Fruit fly (Drosophila melanogaster) whole organism, embryonic: ENCODE measurements around the gene CG34134.
A peak's percentile ranks its signal among the peaks of the same experiment; 100 is the strongest.

Experiments
- Bgb ChIP-seq: fragments of 200-800 bp; sonication (Bioruptor generic); IDR thresholded peaks from 2 replicates; pipeline ENCODE4 v1.3.6; 2022; ENCODE audit warnings: missing biosample characterization, missing genetic modification characterization; ENCODE audit not compliant: partially characterized antibody
- CG11093 ChIP-seq: fragments of 200-800 bp; sonication (Bioruptor generic); IDR thresholded peaks from 3 replicates; pipeline ENCODE4 v1.3.6; 2022; ENCODE audit warnings: missing biosample characterization, missing genetic modification characterization
- CG12071 ChIP-seq: fragments of 200-800 bp; sonication (Bioruptor generic); optimal IDR thresholded peaks from 3 replicates; lab custom pipeline; 2018; ENCODE audit warnings: missing biosample characterization, mild to moderate bottlenecking, missing genetic modification characterization
- CG13123 ChIP-seq: fragments of 200-800 bp; sonication (Bioruptor generic); optimal IDR thresholded peaks from 2 replicates; lab custom pipeline; 2016; ENCODE audit warnings: missing biosample characterization, missing genetic modification characterization
- CG13424 ChIP-seq: fragments of 200-800 bp; sonication (Bioruptor generic); optimal IDR thresholded peaks from 2 replicates; lab custom pipeline; 2019; ENCODE audit warnings: missing biosample characterization, mild to moderate bottlenecking, missing genetic modification characterization, moderate library complexity
- CG14710 ChIP-seq: fragments of 200-800 bp; sonication (Bioruptor generic); optimal IDR thresholded peaks from 3 replicates; lab custom pipeline; 2019; ENCODE audit warnings: missing biosample characterization, mild to moderate bottlenecking, missing genetic modification characterization, moderate library complexity
- CG17568 ChIP-seq: fragments of 200-800 bp; sonication (Bioruptor generic); optimal IDR thresholded peaks from 2 replicates; lab custom pipeline; 2018; ENCODE audit warnings: missing biosample characterization, mild to moderate bottlenecking, missing genetic modification characterization, moderate library complexity
- CG32767 ChIP-seq: fragments of 200-800 bp; sonication (Bioruptor generic); IDR thresholded peaks from 2 replicates; pipeline ENCODE4 v1.3.6; 2022; ENCODE audit warnings: missing biosample characterization, missing genetic modification characterization
- CG5245 ChIP-seq: fragments of 200-800 bp; sonication (Bioruptor generic); optimal IDR thresholded peaks from 3 replicates; lab custom pipeline; 2016; ENCODE audit warnings: missing biosample characterization, missing genetic modification characterization
- CG7745 ChIP-seq: fragments of 200-800 bp; sonication (Bioruptor generic); optimal IDR thresholded peaks from 2 replicates; lab custom pipeline; 2018; ENCODE audit warnings: missing biosample characterization, mild to moderate bottlenecking, missing genetic modification characterization, moderate library complexity
- CG8388 ChIP-seq: fragments of 200-800 bp; sonication (Bioruptor generic); optimal IDR thresholded peaks from 2 replicates; lab custom pipeline; 2019; ENCODE audit warnings: missing biosample characterization, mild to moderate bottlenecking, missing genetic modification characterization, moderate library complexity
- CG9727 ChIP-seq: fragments of 200-800 bp; sonication (Bioruptor generic); optimal IDR thresholded peaks from 3 replicates; lab custom pipeline; 2017; ENCODE audit warnings: missing biosample characterization, mild to moderate bottlenecking, missing genetic modification characterization
- Dfd ChIP-seq, 2 experiments: fragments of >200 bp; optimal IDR thresholded peaks; 2 replicates each; lab custom pipeline; 2017; ENCODE audit warnings: missing biosample characterization in 2 of 2, missing genetic modification characterization in 2 of 2
- Dll ChIP-seq: fragments of 200-800 bp; sonication (Bioruptor generic); IDR thresholded peaks from 4 replicates; pipeline ENCODE4 v1.3.6; 2022; ENCODE audit warnings: missing biosample characterization, missing genetic modification characterization; ENCODE audit not compliant: partially characterized antibody
- Dp ChIP-seq: fragments of 200-800 bp; sonication (Bioruptor generic); optimal IDR thresholded peaks from 2 replicates; lab custom pipeline; 2018; ENCODE audit warnings: missing biosample characterization, mild to moderate bottlenecking, missing genetic modification characterization, moderate library complexity
- GATAe ChIP-seq: fragments of 200-800 bp; sonication (Bioruptor generic); conservative IDR thresholded peaks from 2 replicates; pipeline ENCODE4 v1.3.6; 2022; ENCODE audit warnings: missing biosample characterization, missing genetic modification characterization
- Gsc ChIP-seq: fragments of 200-800 bp; sonication (Bioruptor generic); IDR thresholded peaks from 2 replicates; pipeline ENCODE4 v1.3.6; 2022; ENCODE audit warnings: missing biosample characterization, missing genetic modification characterization
- HHEX ChIP-seq: fragments of 200-800 bp; sonication (Bioruptor generic); optimal IDR thresholded peaks from 3 replicates; lab custom pipeline; 2017; ENCODE audit warnings: missing biosample characterization, mild to moderate bottlenecking, missing genetic modification characterization, missing genetic modification reagents
- Jarid2 ChIP-seq: fragments of 200-800 bp; sonication (Bioruptor generic); optimal IDR thresholded peaks from 3 replicates; lab custom pipeline; 2017; ENCODE audit warnings: mild to moderate bottlenecking, missing biosample characterization, missing genetic modification reagents, missing genetic modification characterization
- Mad ChIP-seq: fragments of 200-800 bp; sonication (Bioruptor generic); optimal IDR thresholded peaks from 2 replicates; lab custom pipeline; 2016; ENCODE audit warnings: missing biosample characterization, missing genetic modification characterization
- Meics ChIP-seq: fragments of 200-800 bp; sonication (Bioruptor generic); optimal IDR thresholded peaks from 2 replicates; lab custom pipeline; 2017; ENCODE audit warnings: missing biosample characterization, mild to moderate bottlenecking, missing genetic modification characterization
- Myb ChIP-seq: fragments of 200-800 bp; sonication (Bioruptor generic); optimal IDR thresholded peaks from 2 replicates; lab custom pipeline; 2016; ENCODE audit warnings: missing biosample characterization, missing genetic modification characterization
- NFAT ChIP-seq: fragments of 200-800 bp; sonication (Bioruptor generic); IDR thresholded peaks from 2 replicates; pipeline ENCODE4 v1.3.6; 2022; ENCODE audit warnings: missing biosample characterization, missing genetic modification characterization
- Vsx1 ChIP-seq: fragments of 200-800 bp; sonication (Bioruptor generic); optimal IDR thresholded peaks from 2 replicates; lab custom pipeline; 2017; ENCODE audit warnings: missing biosample characterization, mild to moderate bottlenecking, missing genetic modification characterization, missing genetic modification reagents
- al ChIP-seq: fragments of 200-800 bp; sonication (Bioruptor generic); IDR thresholded peaks from 2 replicates; pipeline ENCODE4 v1.3.6; 2022; ENCODE audit warnings: missing biosample characterization, missing genetic modification characterization
- amos ChIP-seq: fragments of 200-800 bp; sonication (Bioruptor generic); IDR thresholded peaks from 2 replicates; pipeline ENCODE4 v1.3.6; 2022; ENCODE audit warnings: missing biosample characterization, missing genetic modification characterization; ENCODE audit not compliant: partially characterized antibody
- aop ChIP-seq: fragments of 200-800 bp; sonication (Bioruptor generic); IDR thresholded peaks from 2 replicates; pipeline ENCODE4 v1.3.6; 2022; ENCODE audit warnings: missing biosample characterization, missing genetic modification characterization
- chn ChIP-seq: fragments of 200-800 bp; sonication (Bioruptor generic); optimal IDR thresholded peaks from 2 replicates; lab custom pipeline; 2016; ENCODE audit warnings: missing biosample characterization, missing genetic modification characterization
- crol ChIP-seq: fragments of 200-800 bp; sonication (Bioruptor generic); IDR thresholded peaks from 2 replicates; pipeline ENCODE4 v1.3.6; 2022; ENCODE audit warnings: missing biosample characterization, missing genetic modification characterization
- gcm ChIP-seq: fragments of 200-800 bp; sonication (Bioruptor generic); optimal IDR thresholded peaks from 2 replicates; lab custom pipeline; 2019; ENCODE audit warnings: missing biosample characterization, mild to moderate bottlenecking, missing genetic modification characterization, moderate library complexity
- gro ChIP-seq: fragments of 200-800 bp; sonication (Bioruptor generic); optimal IDR thresholded peaks from 2 replicates; lab custom pipeline; 2016; ENCODE audit warnings: missing biosample characterization, missing genetic modification characterization
- hbn ChIP-seq: fragments of 200-800 bp; sonication (Bioruptor generic); IDR thresholded peaks from 2 replicates; pipeline ENCODE4 v1.3.6; 2022; ENCODE audit warnings: missing biosample characterization, missing genetic modification characterization; ENCODE audit not compliant: partially characterized antibody
- kah ChIP-seq: fragments of 200-800 bp; sonication (Bioruptor generic); optimal IDR thresholded peaks from 2 replicates; lab custom pipeline; 2018; ENCODE audit warnings: missing biosample characterization, mild to moderate bottlenecking, missing genetic modification characterization
- ken ChIP-seq: fragments of 200-800 bp; sonication (Bioruptor generic); IDR thresholded peaks from 3 replicates; pipeline ENCODE4 v1.3.6; 2022; ENCODE audit warnings: missing biosample characterization, missing genetic modification characterization
- lilli ChIP-seq: fragments of 200-800 bp; sonication (Bioruptor generic); optimal IDR thresholded peaks from 3 replicates; lab custom pipeline; 2016; ENCODE audit warnings: missing biosample characterization, missing genetic modification characterization
- lov ChIP-seq, 2 experiments: fragments of 200-800 bp in 1 of 2; fragments of >200 bp in 1 of 2; sonication (Bioruptor generic) in 1 of 2; IDR thresholded peaks in 1 of 2; optimal IDR thresholded peaks in 1 of 2; 2 replicates in 1 of 2; 3 replicates in 1 of 2; pipeline versions ENCODE4 v1.3.6 to Lab custom; 2017 to 2022; ENCODE audit warnings: missing biosample characterization in 1 of 2, missing genetic modification characterization in 1 of 2
- oc ChIP-seq: fragments of 200-800 bp; sonication (Bioruptor generic); optimal IDR thresholded peaks from 2 replicates; lab custom pipeline; 2018; ENCODE audit warnings: missing biosample characterization, mild to moderate bottlenecking, missing genetic modification characterization, moderate library complexity
- odd ChIP-seq: fragments of 200-800 bp; sonication (Bioruptor generic); optimal IDR thresholded peaks from 2 replicates; lab custom pipeline; 2017; ENCODE audit warnings: missing biosample characterization, mild to moderate bottlenecking, missing genetic modification characterization
- pho ChIP-seq: fragments of 200-800 bp; sonication (Bioruptor generic); optimal IDR thresholded peaks from 2 replicates; lab custom pipeline; 2016; ENCODE audit warnings: missing biosample characterization, missing genetic modification characterization
- sc ChIP-seq, 3 experiments: fragments of >200 bp in 2 of 3; fragments of 200-800 bp in 1 of 3; sonication (Bioruptor generic) in 1 of 3; optimal IDR thresholded peaks; 2 replicates in 2 of 3; 3 replicates in 1 of 3; lab custom pipeline; 2017; ENCODE audit warnings: mild to moderate bottlenecking in 1 of 3, missing biosample characterization in 1 of 3, missing genetic modification characterization in 1 of 3, missing genetic modification reagents in 1 of 3
- sima ChIP-seq: fragments of 200-800 bp; sonication (Bioruptor generic); optimal IDR thresholded peaks from 2 replicates; lab custom pipeline; 2016; ENCODE audit warnings: missing biosample characterization, missing genetic modification characterization
- sisA ChIP-seq: fragments of 200-800 bp; sonication (Bioruptor generic); IDR thresholded peaks from 2 replicates; pipeline ENCODE4 v1.3.6; 2022; ENCODE audit warnings: missing biosample characterization, missing genetic modification characterization
- sna ChIP-seq: fragments of 200-800 bp; sonication (Bioruptor generic); IDR thresholded peaks from 2 replicates; pipeline ENCODE4 v1.3.6; 2022; ENCODE audit warnings: missing biosample characterization, missing genetic modification characterization; ENCODE audit not compliant: partially characterized antibody
- sqz ChIP-seq: fragments of 200-800 bp; sonication (Bioruptor generic); optimal IDR thresholded peaks from 3 replicates; lab custom pipeline; 2018; ENCODE audit warnings: missing biosample characterization, mild to moderate bottlenecking, missing genetic modification characterization
- tna ChIP-seq: fragments of 200-800 bp; sonication (Bioruptor generic); IDR thresholded peaks from 2 replicates; pipeline ENCODE4 v1.3.6; 2022; ENCODE audit warnings: missing biosample characterization, missing genetic modification characterization; ENCODE audit not compliant: partially characterized antibody
- wek ChIP-seq: fragments of 200-800 bp; sonication (Bioruptor generic); optimal IDR thresholded peaks from 3 replicates; lab custom pipeline; 2018; ENCODE audit warnings: missing biosample characterization, mild to moderate bottlenecking, missing genetic modification characterization, moderate library complexity
- wor ChIP-seq: fragments of 200-800 bp; sonication (Bioruptor generic); IDR thresholded peaks from 2 replicates; pipeline ENCODE4 v1.3.6; 2022; ENCODE audit warnings: missing biosample characterization, missing genetic modification characterization
- z ChIP-seq: fragments of 200-800 bp; sonication (Bioruptor generic); IDR thresholded peaks from 3 replicates; pipeline ENCODE4 v1.3.6; 2022; ENCODE audit warnings: missing biosample characterization, missing genetic modification characterization

CG34134 gene

dm6 chr2L:8156682-8157081 is 33.9 kb downstream of the CG34134 start (continued):
- TF ChIP-seq tna (no peak), sima (GFP tag; lab: Kevin White, UChicago) (no peak), crol (GFP tag; lab: Robert Waterston, UW) (no peak), CG13424 (peak; percentile 79), gro (GFP tag; lab: Kevin White, UChicago) (peak; percentile 78), sc (optimal IDR thresholded peaks at IDR 0.05; lab: Kevin White, UChicago) (no peak), sc (GFP tag; optimal IDR thresholded peaks at IDR 0.05; lab: Kevin White, UChicago) (peak; percentile 12), CG13123 (peak; percentile 24), CG7745 (no peak), Dfd (GFP tag; optimal IDR thresholded peaks at IDR 0.05; lab: Kevin White, UChicago) (no peak), CG11093 (GFP tag; lab: Robert Waterston, UW) (peak; percentile 53; the same call in 2 of the 3 replicates), sqz (GFP tag; lab: Kevin White, UChicago) (peak; percentile 22), CG5245 (GFP tag; lab: Kevin White, UChicago) (peak; percentile 45), gcm (GFP tag; lab: Kevin White, UChicago) (peak; percentile 30), NFAT (GFP tag; lab: Robert Waterston, UW) (peak; percentile 38), HHEX (GFP tag; lab: Kevin White, UChicago) (peak; percentile 67), amos (GFP tag; lab: Robert Waterston, UW) (peak; percentile 28; the same call in 1 of the 2 replicates), sna (peak; percentile 59; the same call in 1 of the 2 replicates), Mad (peak; percentile 71), sisA (GFP tag; lab: Robert Waterston, UW) (peak; percentile 65), GATAe (GFP tag; lab: Robert Waterston, UW) (no peak), CG32767 (GFP tag; lab: Robert Waterston, UW) (peak; percentile 44; the same call in 1 of the 2 replicates), kah (peak; percentile 99), pho (GFP tag; lab: Kevin White, UChicago) (peak; percentile 72), Bgb (GFP tag; lab: Robert Waterston, UW) (peak; percentile 41; the same call in 1 of the 2 replicates), Myb (GFP tag; lab: Kevin White, UChicago) (peak; percentile 47), Meics (peak; percentile 75), chn (GFP tag; lab: Kevin White, UChicago) (peak; percentile 77), al (GFP tag; lab: Robert Waterston, UW) (peak; percentile 37; the same call in 1 of the 2 replicates), hbn (GFP tag; lab: Robert Waterston, UW) (no peak), z (GFP tag; lab: Robert Waterston, UW) (no peak), odd (peak; percentile 30), Jarid2 (GFP tag; lab: Kevin White, UChicago) (peak; percentile 6), CG9727 (GFP tag; lab: Kevin White, UChicago) (peak; percentile 70), Gsc (GFP tag; lab: Robert Waterston, UW) (no peak), ken (GFP tag; lab: Robert Waterston, UW) (0 out of 3 replicates have a peak, but pooled peaks have one; percentile 23), CG14710 (tag; lab: Kevin White, UChicago) (peak; percentile 77), oc (no peak), wor (GFP tag; lab: Robert Waterston, UW) (peak; percentile 38; the same call in 1 of the 2 replicates), Dll (0 out of 4 replicates have a peak, but pooled peaks have one; percentile 51), wek (GFP tag; lab: Kevin White, UChicago) (no peak), Dp (GFP tag; lab: Kevin White, UChicago) (peak; percentile 33), CG8388 (GFP tag; lab: Kevin White, UChicago) (peak; percentile 41), CG17568 (GFP tag; lab: Kevin White, UChicago) (peak; percentile 57), CG12071 (GFP tag; lab: Kevin White, UChicago) (peak; percentile 9), aop (GFP tag; lab: Robert Waterston, UW) (no peak), lov (optimal IDR thresholded peaks at IDR 0.05; lab: Kevin White, UChicago) (no peak), lov (GFP tag; IDR thresholded peaks at IDR 0.05; lab: Robert Waterston, UW) (0 out of 3 replicates have a peak, but pooled peaks have one; percentile 45), lilli (GFP tag; lab: Kevin White, UChicago) (peak; percentile 89), Vsx1 (GFP tag; lab: Kevin White, UChicago) (peak; percentile 42)
